Fruit fly (Drosophila melanogaster) whole organism, embryonic: ENCODE data around the gene Sumo.

ENCODE experiments used
- Atf-2 ChIP-seq: fragments of 200-800 bp; sonication (Bioruptor generic); optimal IDR thresholded peaks from 2 replicates; lab custom pipeline; 2016; ENCODE audit warnings: missing biosample characterization, missing genetic modification characterization
- CG10366 ChIP-seq: fragments of 200-800 bp; sonication (Bioruptor generic); IDR thresholded peaks from 2 replicates; pipeline ENCODE4 v1.3.6; 2022; ENCODE audit warnings: missing biosample characterization, missing genetic modification characterization
- CG10431 ChIP-seq: fragments of 200-800 bp; sonication (Bioruptor generic); optimal IDR thresholded peaks from 3 replicates; lab custom pipeline; 2018; ENCODE audit warnings: missing biosample characterization, mild to moderate bottlenecking, missing genetic modification characterization
- CG11085 ChIP-seq: fragments of 200-800 bp; sonication (Bioruptor generic); IDR thresholded peaks from 2 replicates; pipeline ENCODE4 v1.3.6; 2022; ENCODE audit warnings: missing biosample characterization, missing genetic modification characterization
- CG13287 ChIP-seq: fragments of 200-800 bp; sonication (Bioruptor generic); IDR thresholded peaks from 2 replicates; pipeline ENCODE4 v1.3.6; 2022; ENCODE audit warnings: missing biosample characterization, missing genetic modification characterization; ENCODE audit not compliant: partially characterized antibody
- CG16813 ChIP-seq: fragments of 200-800 bp; sonication (Bioruptor generic); IDR thresholded peaks from 3 replicates; pipeline ENCODE4 v1.3.6; 2022; ENCODE audit warnings: missing biosample characterization, missing genetic modification characterization; ENCODE audit not compliant: partially characterized antibody
- CG17186 ChIP-seq: fragments of 200-800 bp; sonication (Bioruptor generic); optimal IDR thresholded peaks from 3 replicates; lab custom pipeline; 2017; ENCODE audit warnings: missing biosample characterization, missing genetic modification reagents, missing genetic modification characterization
- CG30403 ChIP-seq: fragments of 200-800 bp; sonication (Bioruptor generic); optimal IDR thresholded peaks from 3 replicates; lab custom pipeline; 2016; ENCODE audit warnings: missing biosample characterization, missing genetic modification characterization
- CG30431 ChIP-seq: fragments of 200-800 bp; sonication (Bioruptor generic); optimal IDR thresholded peaks from 2 replicates; lab custom pipeline; 2017; ENCODE audit warnings: missing biosample characterization, missing genetic modification characterization
- CG34422 ChIP-seq: fragments of 200-800 bp; sonication (Bioruptor generic); IDR thresholded peaks from 3 replicates; pipeline ENCODE4 v1.3.6; 2022; ENCODE audit warnings: missing biosample characterization, missing genetic modification characterization
- CG4360 ChIP-seq: fragments of 200-800 bp; sonication (Bioruptor generic); IDR thresholded peaks from 2 replicates; pipeline ENCODE4 v1.3.6; 2022; ENCODE audit warnings: missing biosample characterization, missing genetic modification characterization
- CG4404 ChIP-seq: fragments of 200-800 bp; sonication (Bioruptor generic); IDR thresholded peaks from 2 replicates; pipeline ENCODE4 v1.3.6; 2022; ENCODE audit warnings: missing biosample characterization, missing genetic modification characterization
- CG4617 ChIP-seq: fragments of 200-800 bp; sonication (Bioruptor generic); optimal IDR thresholded peaks from 3 replicates; lab custom pipeline; 2016; ENCODE audit warnings: missing biosample characterization, missing genetic modification characterization, borderline replicate concordance
- CG4707 ChIP-seq: fragments of 200-800 bp; sonication (Bioruptor generic); optimal IDR thresholded peaks from 2 replicates; lab custom pipeline; 2018; ENCODE audit warnings: missing biosample characterization, mild to moderate bottlenecking, missing genetic modification characterization, moderate library complexity
- CG5245 ChIP-seq: fragments of 200-800 bp; sonication (Bioruptor generic); optimal IDR thresholded peaks from 3 replicates; lab custom pipeline; 2016; ENCODE audit warnings: missing biosample characterization, missing genetic modification characterization
- CG6175 ChIP-seq: fragments of 200-800 bp; sonication (Bioruptor generic); IDR thresholded peaks from 3 replicates; pipeline ENCODE4 v1.3.6; 2022; ENCODE audit warnings: missing biosample characterization, missing genetic modification characterization
- CG6254 ChIP-seq: fragments of 200-800 bp; sonication (Bioruptor generic); optimal IDR thresholded peaks from 3 replicates; lab custom pipeline; 2017; ENCODE audit warnings: mild to moderate bottlenecking, missing biosample characterization, missing genetic modification reagents, missing genetic modification characterization
- CG6791 ChIP-seq: fragments of 200-800 bp; sonication (Bioruptor generic); IDR thresholded peaks from 3 replicates; pipeline ENCODE4 v1.3.6; 2022; ENCODE audit warnings: missing biosample characterization, missing genetic modification characterization; ENCODE audit not compliant: partially characterized antibody
- CG7271 ChIP-seq: fragments of 200-800 bp; sonication (Bioruptor generic); optimal IDR thresholded peaks from 2 replicates; lab custom pipeline; 2018; ENCODE audit warnings: missing biosample characterization, mild to moderate bottlenecking, missing genetic modification characterization, moderate library complexity
- CG8478 ChIP-seq: fragments of >200 bp; optimal IDR thresholded peaks from 2 replicates; lab custom pipeline; 2018
- CG8765 ChIP-seq: fragments of 200-800 bp; sonication (Bioruptor generic); IDR thresholded peaks from 2 replicates; pipeline ENCODE4 v1.3.6; 2022; ENCODE audit warnings: missing biosample characterization, missing genetic modification characterization
- CTCF ChIP-seq: fragments of 200-800 bp; sonication (Bioruptor generic); optimal IDR thresholded peaks from 2 replicates; lab custom pipeline; 2017; ENCODE audit warnings: missing biosample characterization, mild to moderate bottlenecking, missing genetic modification characterization, moderate library complexity
- Dip3 ChIP-seq: fragments of 200-800 bp; sonication (Bioruptor generic); optimal IDR thresholded peaks from 3 replicates; lab custom pipeline; 2016; ENCODE audit warnings: missing biosample characterization, missing genetic modification characterization
- Ets65A ChIP-seq: fragments of 200-800 bp; sonication (Bioruptor generic); peaks from one replicate; lab custom pipeline; 2016; ENCODE audit warnings: missing biosample characterization, missing genetic modification characterization
- Fer3 ChIP-seq: fragments of 200-800 bp; sonication (Bioruptor generic); optimal IDR thresholded peaks from 2 replicates; lab custom pipeline; 2018; ENCODE audit warnings: missing biosample characterization, mild to moderate bottlenecking, missing genetic modification characterization, moderate library complexity
- HLH3B ChIP-seq: fragments of 200-800 bp; sonication (Bioruptor generic); IDR thresholded peaks from 2 replicates; pipeline ENCODE4 v1.3.6; 2022; ENCODE audit warnings: missing biosample characterization, missing genetic modification characterization
- Hmx ChIP-seq: fragments of 200-800 bp; sonication (Bioruptor generic); optimal IDR thresholded peaks from 2 replicates; lab custom pipeline; 2016; ENCODE audit warnings: missing biosample characterization, missing genetic modification characterization
- Hr39 ChIP-seq: fragments of >200 bp; optimal IDR thresholded peaks from 2 replicates; lab custom pipeline; 2017
- Jarid2 ChIP-seq: fragments of 200-800 bp; sonication (Bioruptor generic); optimal IDR thresholded peaks from 3 replicates; lab custom pipeline; 2017; ENCODE audit warnings: mild to moderate bottlenecking, missing biosample characterization, missing genetic modification reagents, missing genetic modification characterization
- NFAT ChIP-seq: fragments of 200-800 bp; sonication (Bioruptor generic); IDR thresholded peaks from 2 replicates; pipeline ENCODE4 v1.3.6; 2022; ENCODE audit warnings: missing biosample characterization, missing genetic modification characterization
- Oli ChIP-seq: fragments of 200-800 bp; sonication (Bioruptor generic); optimal IDR thresholded peaks from 2 replicates; lab custom pipeline; 2018; ENCODE audit warnings: missing biosample characterization, mild to moderate bottlenecking, missing genetic modification characterization, moderate library complexity
- Ravus ChIP-seq: fragments of 200-800 bp; sonication (Bioruptor generic); IDR thresholded peaks from 2 replicates; pipeline ENCODE4 v1.3.6; 2022; ENCODE audit warnings: missing biosample characterization, missing genetic modification characterization
- Vsx1 ChIP-seq: fragments of 200-800 bp; sonication (Bioruptor generic); optimal IDR thresholded peaks from 2 replicates; lab custom pipeline; 2017; ENCODE audit warnings: missing biosample characterization, mild to moderate bottlenecking, missing genetic modification characterization, missing genetic modification reagents
- Xbp1 ChIP-seq: fragments of 200-800 bp; sonication (Bioruptor generic); optimal IDR thresholded peaks from 3 replicates; lab custom pipeline; 2016; ENCODE audit warnings: missing biosample characterization, mild to moderate bottlenecking, missing genetic modification characterization
- cad ChIP-seq: fragments of >200 bp; optimal IDR thresholded peaks from 2 replicates; lab custom pipeline; 2017; ENCODE audit warnings: missing biosample characterization, missing genetic modification characterization
- caup ChIP-seq: fragments of 200-800 bp; sonication (Bioruptor generic); optimal IDR thresholded peaks from 3 replicates; lab custom pipeline; 2017; ENCODE audit warnings: missing biosample characterization, mild to moderate bottlenecking, missing genetic modification characterization, moderate library complexity; ENCODE audit not compliant: severe bottlenecking
- chif ChIP-seq, 2 experiments: fragments of 200-800 bp; sonication (Bioruptor generic); optimal IDR thresholded peaks; 3 replicates each; lab custom pipeline; 2016; ENCODE audit warnings: missing biosample characterization in 2 of 2, missing genetic modification characterization in 2 of 2
- eve ChIP-seq, 2 experiments: fragments of >200 bp; optimal IDR thresholded peaks; 2 replicates each; lab custom pipeline; 2017; ENCODE audit warnings: missing biosample characterization in 2 of 2, missing genetic modification characterization in 2 of 2
- fd64A ChIP-seq: fragments of 200-800 bp; sonication (Bioruptor generic); optimal IDR thresholded peaks from 3 replicates; lab custom pipeline; 2018; ENCODE audit warnings: missing biosample characterization, mild to moderate bottlenecking, missing genetic modification characterization
- fu2 ChIP-seq: fragments of 200-800 bp; sonication (Bioruptor generic); optimal IDR thresholded peaks from 2 replicates; lab custom pipeline; 2016; ENCODE audit warnings: missing biosample characterization, missing genetic modification characterization
- gcm2 ChIP-seq: fragments of 200-800 bp; sonication (Bioruptor generic); optimal IDR thresholded peaks from 2 replicates; lab custom pipeline; 2016; ENCODE audit warnings: missing biosample characterization, missing genetic modification characterization
- inv ChIP-seq: fragments of 200-800 bp; sonication (Bioruptor generic); IDR thresholded peaks from 2 replicates; pipeline ENCODE4 v1.3.6; 2022; ENCODE audit warnings: missing biosample characterization, missing genetic modification characterization; ENCODE audit not compliant: partially characterized antibody
- jumu ChIP-seq: fragments of 200-800 bp; sonication (Bioruptor generic); optimal IDR thresholded peaks from 3 replicates; lab custom pipeline; 2016; ENCODE audit warnings: missing biosample characterization, missing genetic modification characterization
- mam ChIP-seq: fragments of 200-800 bp; sonication (Bioruptor generic); optimal IDR thresholded peaks from 3 replicates; lab custom pipeline; 2016; ENCODE audit warnings: missing biosample characterization, missing genetic modification characterization
- pzg ChIP-seq: fragments of 200-800 bp; sonication (Bioruptor generic); optimal IDR thresholded peaks from 3 replicates; lab custom pipeline; 2018; ENCODE audit warnings: missing biosample characterization, mild to moderate bottlenecking, missing genetic modification characterization, moderate library complexity
- repo ChIP-seq: fragments of 200-800 bp; sonication (Bioruptor generic); optimal IDR thresholded peaks from 2 replicates; lab custom pipeline; 2016; ENCODE audit warnings: missing biosample characterization, missing genetic modification characterization
- rib ChIP-seq: fragments of 200-800 bp; sonication (Bioruptor generic); IDR thresholded peaks from 2 replicates; pipeline ENCODE4 v1.3.6; 2022; ENCODE audit warnings: missing biosample characterization, missing genetic modification characterization
- salm ChIP-seq: fragments of 200-800 bp; sonication (Bioruptor generic); optimal IDR thresholded peaks from 2 replicates; lab custom pipeline; 2018; ENCODE audit warnings: missing biosample characterization, mild to moderate bottlenecking, missing genetic modification characterization
- schlank ChIP-seq: fragments of 200-800 bp; sonication (Bioruptor generic); optimal IDR thresholded peaks from 2 replicates; lab custom pipeline; 2018; ENCODE audit warnings: missing biosample characterization, mild to moderate bottlenecking, missing genetic modification characterization
- sd ChIP-seq: fragments of 200-800 bp; sonication (Bioruptor generic); optimal IDR thresholded peaks from 3 replicates; lab custom pipeline; 2018; ENCODE audit warnings: missing biosample characterization, mild to moderate bottlenecking, missing genetic modification characterization, moderate library complexity
- shn ChIP-seq: fragments of 200-800 bp; sonication (Bioruptor generic); optimal IDR thresholded peaks from 3 replicates; lab custom pipeline; 2016; ENCODE audit warnings: missing biosample characterization, missing genetic modification characterization
- sisA ChIP-seq: fragments of 200-800 bp; sonication (Bioruptor generic); IDR thresholded peaks from 2 replicates; pipeline ENCODE4 v1.3.6; 2022; ENCODE audit warnings: missing biosample characterization, missing genetic modification characterization
- vnd ChIP-seq: fragments of 200-800 bp; sonication (Bioruptor generic); IDR thresholded peaks from 3 replicates; pipeline ENCODE4 v1.3.6; 2022; ENCODE audit warnings: missing biosample characterization, missing genetic modification characterization; ENCODE audit not compliant: partially characterized antibody

Sumo gene

dm6 chr2L:6950096-6950495 lies 17.3 kb downstream of the Sumo start, which contains the start of the genes Gas41 and SA1 (continued):
- TF ChIP-seq CG16813 (GFP tag; lab: Robert Waterston, UW) (peak; percentile 76), sisA (GFP tag; lab: Robert Waterston, UW) (no peak), CG4617 (GFP tag; lab: Kevin White, UChicago) (peak; percentile 92), CG4360 (GFP tag; lab: Robert Waterston, UW) (0 out of 2 replicates have a peak, but pooled peaks have one; percentile 35), Ravus (GFP tag; lab: Robert Waterston, UW) (no peak), mam (peak; percentile 52), inv (GFP tag; lab: Robert Waterston, UW) (peak; percentile 61; the same call in 1 of the 2 replicates), CG5245 (GFP tag; lab: Kevin White, UChicago) (no peak), CG30403 (GFP tag; lab: Kevin White, UChicago) (peak; percentile 95), eve (GFP tag; optimal IDR thresholded peaks at IDR 0.05; lab: Kevin White, UChicago) (no peak), Hr39 (lab: Kevin White, UChicago) (no peak), Xbp1 (GFP tag; lab: Kevin White, UChicago) (no peak), rib (GFP tag; lab: Robert Waterston, UW) (no peak), CTCF (peak; percentile 28), CG8765 (GFP tag; lab: Robert Waterston, UW) (peak; percentile 67), jumu (GFP tag; lab: Kevin White, UChicago) (peak; percentile 70), CG8478 (no peak), Hmx (GFP tag; lab: Kevin White, UChicago) (no peak), CG10366 (GFP tag; lab: Robert Waterston, UW) (no peak), cad (GFP tag; lab: Kevin White, UChicago) (no peak), Dip3 (GFP tag; lab: Kevin White, UChicago) (no peak), fd64A (GFP tag; lab: Kevin White, UChicago) (no peak), CG30431 (GFP tag; lab: Kevin White, UChicago) (no peak), Fer3 (tag; lab: Kevin White, UChicago) (peak; percentile 92), CG34422 (peak; percentile 95), HLH3B (GFP tag; lab: Robert Waterston, UW) (no peak), CG17186 (GFP tag; lab: Kevin White, UChicago) (peak; percentile 72), fu2 (GFP tag; lab: Kevin White, UChicago) (peak; percentile 48), CG13287 (GFP tag; lab: Robert Waterston, UW) (peak; percentile 90), shn (GFP tag; lab: Kevin White, UChicago) (peak; percentile 24), Vsx1 (GFP tag; lab: Kevin White, UChicago) (no peak), CG4404 (peak; percentile 89), caup (GFP tag; lab: Kevin White, UChicago) (peak; percentile 11), CG11085 (GFP tag; lab: Robert Waterston, UW) (peak; percentile 89), chif (GFP tag; optimal IDR thresholded peaks at IDR 0.05; lab: Kevin White, UChicago) (peak; percentile 24 to 44), NFAT (peak; percentile 88), CG7271 (tag; lab: Kevin White, UChicago) (peak; percentile 93), CG4707 (GFP tag; lab: Kevin White, UChicago) (peak; percentile 52), salm (tag; lab: Kevin White, UChicago) (peak; percentile 56), Oli (tag; lab: Kevin White, UChicago) (peak; percentile 71), Atf-2 (no peak), sd (no peak), CG10431 (GFP tag; lab: Kevin White, UChicago) (no peak), gcm2 (GFP tag; lab: Kevin White, UChicago) (no peak), CG6175 (GFP tag; lab: Robert Waterston, UW) (peak; percentile 38; the same call in 1 of the 3 replicates), CG6791 (peak; percentile 70), repo (no peak), CG6254 (peak; percentile 75), schlank (tag; lab: Kevin White, UChicago) (no peak), Jarid2 (GFP tag; lab: Kevin White, UChicago) (no peak), Ets65A (GFP tag; lab: Kevin White, UChicago) (peak; percentile 63), vnd (GFP tag; lab: Robert Waterston, UW) (peak; percentile 76), pzg (GFP tag; lab: Kevin White, UChicago) (peak; percentile 56)
